Fruit fly (Drosophila melanogaster) whole organism, pupa: ENCODE results near the gene BBIP1.

ENCODE experiments used
- CG10348 ChIP-seq: fragments of 200-800 bp; sonication (Bioruptor generic); IDR thresholded peaks from 2 replicates; pipeline ENCODE4 v1.3.6; 2022; ENCODE audit warnings: missing biosample characterization, missing genetic modification characterization
- CG12605 ChIP-seq: fragments of 200-800 bp; sonication (Bioruptor generic); IDR thresholded peaks from 2 replicates; pipeline ENCODE4 v1.3.6; 2022; ENCODE audit warnings: missing biosample characterization, missing genetic modification characterization
- CG13204 ChIP-seq: fragments of 200-800 bp; sonication (Bioruptor generic); optimal IDR thresholded peaks from 2 replicates; lab custom pipeline; 2018; ENCODE audit warnings: missing biosample characterization, mild to moderate bottlenecking, missing genetic modification characterization, moderate library complexity
- CG34367 ChIP-seq: fragments of 200-800 bp; sonication (Bioruptor generic); optimal IDR thresholded peaks from 2 replicates; lab custom pipeline; 2018; ENCODE audit warnings: missing biosample characterization, mild to moderate bottlenecking, missing genetic modification characterization
- CG8159 ChIP-seq: fragments of 200-800 bp; sonication (Bioruptor generic); optimal IDR thresholded peaks from 3 replicates; lab custom pipeline; 2018; ENCODE audit warnings: missing biosample characterization, mild to moderate bottlenecking, missing genetic modification characterization, moderate library complexity
- CG8301 ChIP-seq: fragments of 200-800 bp; sonication (Bioruptor generic); optimal IDR thresholded peaks from 2 replicates; lab custom pipeline; 2018; ENCODE audit warnings: missing biosample characterization, mild to moderate bottlenecking, missing genetic modification characterization
- CG9948 ChIP-seq: fragments of 200-800 bp; sonication (Bioruptor generic); optimal IDR thresholded peaks from 2 replicates; lab custom pipeline; 2018; ENCODE audit warnings: missing biosample characterization, mild to moderate bottlenecking, missing genetic modification characterization, moderate library complexity
- D1 ChIP-seq: fragments of 200-800 bp; sonication (Bioruptor generic); optimal IDR thresholded peaks from 2 replicates; lab custom pipeline; 2018; ENCODE audit warnings: missing biosample characterization, mild to moderate bottlenecking, missing genetic modification characterization, moderate library complexity
- Ets98B ChIP-seq: fragments of 200-800 bp; sonication (Bioruptor generic); IDR thresholded peaks from 2 replicates; pipeline ENCODE4 v1.3.6; 2022; ENCODE audit warnings: missing biosample characterization, missing genetic modification characterization
- Pif1A ChIP-seq: fragments of 200-800 bp; sonication (Bioruptor generic); optimal IDR thresholded peaks from 3 replicates; lab custom pipeline; 2016; ENCODE audit warnings: missing biosample characterization, missing genetic modification characterization
- fd96Ca ChIP-seq: fragments of 200-800 bp; sonication (Bioruptor generic); IDR thresholded peaks from 3 replicates; pipeline ENCODE4 v1.3.6; 2022; ENCODE audit warnings: missing biosample characterization, missing genetic modification characterization
- gl ChIP-seq: fragments of 200-800 bp; sonication (Bioruptor generic); optimal IDR thresholded peaks from 2 replicates; lab custom pipeline; 2018; ENCODE audit warnings: missing biosample characterization, mild to moderate bottlenecking, missing genetic modification characterization
- rn ChIP-seq: fragments of 200-800 bp; sonication (Bioruptor generic); IDR thresholded peaks from 2 replicates; pipeline ENCODE4 v1.3.6; 2022; ENCODE audit warnings: missing biosample characterization, missing genetic modification characterization

DNA sequence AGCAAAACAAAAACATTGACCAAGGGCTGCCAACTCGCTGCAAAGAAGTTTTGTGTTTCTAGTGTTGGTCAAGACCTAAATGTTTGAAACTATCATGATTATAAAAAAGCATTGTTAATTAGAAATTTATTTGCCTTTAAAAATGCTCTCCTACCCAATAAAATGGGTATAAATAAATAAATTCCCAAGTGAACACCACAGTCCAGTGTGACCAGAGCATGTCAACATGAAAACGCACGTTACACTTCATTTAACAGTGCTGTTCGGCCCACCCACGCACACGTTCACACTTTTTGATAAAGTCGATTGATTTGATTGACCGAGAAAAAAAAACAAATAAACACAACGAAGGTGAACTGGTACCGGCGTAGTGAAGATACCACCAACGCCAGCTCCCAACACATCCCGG, at the start of gene BBIP1, which contains the start of the genes CG9356 and CG8135:
- TF ChIP-seq CG12605 (GFP tag; lab: Robert Waterston, UW) (no peak), CG13204 (no peak), CG9948 (tag; lab: Kevin White, UChicago) (no peak), fd96Ca (GFP tag; lab: Robert Waterston, UW) (0 out of 3 replicates have a peak, but pooled peaks have one; percentile 52), D1 (tag; lab: Kevin White, UChicago) (no peak), rn (GFP tag; lab: Robert Waterston, UW) (no peak), CG34367 (tag; lab: Kevin White, UChicago) (no peak), CG8301 (tag; lab: Kevin White, UChicago) (no peak), CG10348 (GFP tag; lab: Robert Waterston, UW) (no peak), CG8159 (tag; lab: Kevin White, UChicago) (no peak), Pif1A (GFP tag; lab: Kevin White, UChicago) (no peak), Ets98B (peak; percentile 57), gl (tag; lab: Kevin White, UChicago) (no peak)
